Worm (Caenorhabditis elegans): Measurements from ENCODE around the gene sre-26.

DNA sequence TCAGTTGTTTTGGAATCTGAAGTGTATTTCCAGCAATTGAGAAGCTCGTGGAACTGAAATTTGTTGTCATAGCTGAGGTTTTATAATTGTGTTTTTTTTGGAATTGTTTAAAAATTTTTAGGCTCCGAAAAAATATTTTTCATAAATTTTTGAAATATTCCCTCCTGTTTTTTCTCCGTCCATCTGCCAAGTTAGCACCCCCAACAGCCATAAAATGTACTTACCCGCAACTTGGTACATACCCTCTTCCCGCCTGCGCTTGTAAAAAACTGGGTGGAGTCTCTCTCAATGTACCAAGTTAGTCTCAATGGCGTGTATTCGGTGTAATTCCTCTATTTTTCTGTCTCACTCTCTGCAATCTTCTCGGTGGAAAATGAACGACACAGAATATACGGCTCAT is 30.6 kb downstream of the sre-26 start, which contains the start of gene Y57A10B.6:
- no peak for TF ChIP-seq mls-2 (tag; optimal IDR thresholded peaks at IDR 0.05)
- TF ChIP-seq blmp-1 (tag; optimal IDR thresholded peaks at IDR 0.05), result no peak
- no peak for TF ChIP-seq nhr-12 (tag; optimal IDR thresholded peaks at IDR 0.05)
- TF ChIP-seq lin-13 (tag; optimal IDR thresholded peaks at IDR 0.05), result no peak
- TF ChIP-seq nhr-28 (tag; optimal IDR thresholded peaks at IDR 0.05), result no peak
- no peak for TF ChIP-seq drap-1 (GFP tag; optimal IDR thresholded peaks at IDR 0.05)
- no peak for TF ChIP-seq zip-8 (tag; optimal IDR thresholded peaks at IDR 0.05)
- TF ChIP-seq pha-4 (tag; optimal IDR thresholded peaks at IDR 0.05), result no peak
- no peak for TF ChIP-seq snpc-4 (tag; optimal IDR thresholded peaks at IDR 0.05)
- no peak for TF ChIP-seq elt-1 (tag; optimal IDR thresholded peaks at IDR 0.05; ENCODE audit: borderline replicate concordance, insufficient read depth)
